Fruit fly (Drosophila melanogaster) whole organism, embryonic: ENCODE results near the gene dlg1.

Source experiments
- Atf-2 ChIP-seq: fragments of 200-800 bp; sonication (Bioruptor generic); optimal IDR thresholded peaks from 2 replicates; lab custom pipeline; 2016; ENCODE audit warnings: missing biosample characterization, missing genetic modification characterization
- Bgb ChIP-seq: fragments of 200-800 bp; sonication (Bioruptor generic); IDR thresholded peaks from 2 replicates; pipeline ENCODE4 v1.3.6; 2022; ENCODE audit warnings: missing biosample characterization, missing genetic modification characterization; ENCODE audit not compliant: partially characterized antibody
- Bteb2 ChIP-seq: fragments of 200-800 bp; sonication (Bioruptor generic); optimal IDR thresholded peaks from 2 replicates; lab custom pipeline; 2016; ENCODE audit warnings: missing biosample characterization, missing genetic modification characterization
- CG10209 ChIP-seq: fragments of 200-800 bp; sonication (Bioruptor generic); optimal IDR thresholded peaks from 3 replicates; lab custom pipeline; 2017; ENCODE audit warnings: missing biosample characterization, mild to moderate bottlenecking, missing genetic modification characterization, missing genetic modification reagents
- CG10543 ChIP-seq: fragments of 200-800 bp; sonication (Bioruptor generic); optimal IDR thresholded peaks from 3 replicates; lab custom pipeline; 2017; ENCODE audit warnings: missing biosample characterization, mild to moderate bottlenecking, missing genetic modification characterization, moderate library complexity
- CG10979 ChIP-seq: fragments of 200-800 bp; sonication (Bioruptor generic); optimal IDR thresholded peaks from 2 replicates; lab custom pipeline; 2018; ENCODE audit warnings: missing biosample characterization, mild to moderate bottlenecking, missing genetic modification characterization, moderate library complexity
- CG1233 ChIP-seq: fragments of 200-800 bp; sonication (Bioruptor generic); optimal IDR thresholded peaks from 4 replicates; lab custom pipeline; 2018; ENCODE audit warnings: missing biosample characterization, mild to moderate bottlenecking, missing genetic modification characterization
- CG15514 ChIP-seq: fragments of 200-800 bp; sonication (Bioruptor generic); optimal IDR thresholded peaks from 3 replicates; lab custom pipeline; 2017; ENCODE audit warnings: missing biosample characterization, missing genetic modification characterization, mild to moderate bottlenecking, moderate library complexity, missing genetic modification reagents
- CG15601 ChIP-seq: fragments of 200-800 bp; sonication (Bioruptor generic); optimal IDR thresholded peaks from 3 replicates; lab custom pipeline; 2019; ENCODE audit warnings: missing biosample characterization, mild to moderate bottlenecking, missing genetic modification characterization, moderate library complexity
- CG1603 ChIP-seq: fragments of 200-800 bp; sonication (Bioruptor generic); optimal IDR thresholded peaks from 2 replicates; lab custom pipeline; 2019; ENCODE audit warnings: missing biosample characterization, mild to moderate bottlenecking, missing genetic modification characterization, moderate library complexity
- CG16863 ChIP-seq: fragments of 200-800 bp; sonication (Bioruptor generic); optimal IDR thresholded peaks from 3 replicates; lab custom pipeline; 2016; ENCODE audit warnings: missing biosample characterization, missing genetic modification characterization
- CG2129 ChIP-seq: fragments of 200-800 bp; sonication (Bioruptor generic); IDR thresholded peaks from 2 replicates; pipeline ENCODE4 v1.3.6; 2022; ENCODE audit warnings: missing biosample characterization, missing genetic modification characterization; ENCODE audit not compliant: partially characterized antibody
- CG2678 ChIP-seq: fragments of 200-800 bp; sonication (Bioruptor generic); optimal IDR thresholded peaks from 3 replicates; lab custom pipeline; 2019; ENCODE audit warnings: missing biosample characterization, mild to moderate bottlenecking, missing genetic modification characterization, moderate library complexity
- CG31388 ChIP-seq: fragments of 200-800 bp; sonication (Bioruptor generic); optimal IDR thresholded peaks from 2 replicates; lab custom pipeline; 2016; ENCODE audit warnings: missing biosample characterization, missing genetic modification characterization
- CG3995 ChIP-seq: fragments of 200-800 bp; sonication (Bioruptor generic); optimal IDR thresholded peaks from 3 replicates; lab custom pipeline; 2016; ENCODE audit warnings: missing biosample characterization, missing genetic modification characterization
- CG4424 ChIP-seq: fragments of 200-800 bp; sonication (Bioruptor generic); optimal IDR thresholded peaks from 3 replicates; lab custom pipeline; 2016; ENCODE audit warnings: missing biosample characterization, missing genetic modification characterization
- CG6254 ChIP-seq: fragments of 200-800 bp; sonication (Bioruptor generic); optimal IDR thresholded peaks from 3 replicates; lab custom pipeline; 2017; ENCODE audit warnings: mild to moderate bottlenecking, missing biosample characterization, missing genetic modification reagents, missing genetic modification characterization
- CG6272 ChIP-seq: fragments of 200-800 bp; sonication (Bioruptor generic); IDR thresholded peaks from 2 replicates; pipeline ENCODE4 v1.3.6; 2022; ENCODE audit warnings: missing biosample characterization, missing genetic modification characterization
- CG7839 ChIP-seq: fragments of 200-800 bp; sonication (Bioruptor generic); optimal IDR thresholded peaks from 3 replicates; lab custom pipeline; 2018; ENCODE audit warnings: missing biosample characterization, mild to moderate bottlenecking, missing genetic modification characterization, moderate library complexity
- CG9609 ChIP-seq: fragments of 200-800 bp; sonication (Bioruptor generic); optimal IDR thresholded peaks from 3 replicates; lab custom pipeline; 2016; ENCODE audit warnings: missing biosample characterization, missing genetic modification characterization
- CG9797 ChIP-seq: fragments of 200-800 bp; sonication (Bioruptor generic); optimal IDR thresholded peaks from 3 replicates; lab custom pipeline; 2018; ENCODE audit warnings: missing biosample characterization, mild to moderate bottlenecking, missing genetic modification characterization
- CG9876 ChIP-seq: fragments of 200-800 bp; sonication (Bioruptor generic); optimal IDR thresholded peaks from 2 replicates; lab custom pipeline; 2016; ENCODE audit warnings: missing biosample characterization, missing genetic modification characterization
- CTCF ChIP-seq: fragments of 200-800 bp; sonication (Bioruptor generic); optimal IDR thresholded peaks from 2 replicates; lab custom pipeline; 2017; ENCODE audit warnings: missing biosample characterization, mild to moderate bottlenecking, missing genetic modification characterization, moderate library complexity
- Dfd ChIP-seq, 2 experiments: fragments of >200 bp; optimal IDR thresholded peaks; 2 replicates each; lab custom pipeline; 2017; ENCODE audit warnings: missing biosample characterization in 2 of 2, missing genetic modification characterization in 2 of 2
- E2f2 ChIP-seq: fragments of 200-800 bp; sonication (Bioruptor generic); IDR thresholded peaks from 2 replicates; pipeline ENCODE4 v1.3.6; 2022; ENCODE audit warnings: missing biosample characterization, missing genetic modification characterization
- HmgZ ChIP-seq: fragments of 200-800 bp; sonication (Bioruptor generic); optimal IDR thresholded peaks from 2 replicates; lab custom pipeline; 2018; ENCODE audit warnings: missing biosample characterization, mild to moderate bottlenecking, missing genetic modification characterization
- Hmr ChIP-seq: fragments of 200-800 bp; sonication (Bioruptor generic); optimal IDR thresholded peaks from 3 replicates; lab custom pipeline; 2017; ENCODE audit warnings: mild to moderate bottlenecking, missing biosample characterization, missing genetic modification reagents, missing genetic modification characterization
- Hr39 ChIP-seq: fragments of >200 bp; optimal IDR thresholded peaks from 2 replicates; lab custom pipeline; 2017
- Lpt ChIP-seq: fragments of >200 bp; optimal IDR thresholded peaks from 2 replicates; lab custom pipeline; 2018; ENCODE audit warnings: missing biosample characterization, missing genetic modification characterization
- Max ChIP-seq: fragments of 200-800 bp; sonication (Bioruptor generic); optimal IDR thresholded peaks from 2 replicates; lab custom pipeline; 2016; ENCODE audit warnings: missing biosample characterization, mild to moderate bottlenecking, missing genetic modification characterization
- ab ChIP-seq: fragments of 200-800 bp; sonication (Bioruptor generic); optimal IDR thresholded peaks from 2 replicates; lab custom pipeline; 2016; ENCODE audit warnings: missing biosample characterization, missing genetic modification characterization
- bigmax ChIP-seq: fragments of 200-800 bp; sonication (Bioruptor generic); optimal IDR thresholded peaks from 2 replicates; lab custom pipeline; 2018; ENCODE audit warnings: missing biosample characterization, mild to moderate bottlenecking, missing genetic modification characterization
- bsh ChIP-seq, 2 experiments: fragments of 200-800 bp; sonication (Bioruptor generic); optimal IDR thresholded peaks; 2 replicates each; lab custom pipeline; 2017 to 2018; ENCODE audit warnings: mild to moderate bottlenecking in 2 of 2, missing biosample characterization in 2 of 2, missing genetic modification characterization in 2 of 2, moderate library complexity in 1 of 2
- cad ChIP-seq: fragments of >200 bp; optimal IDR thresholded peaks from 2 replicates; lab custom pipeline; 2017; ENCODE audit warnings: missing biosample characterization, missing genetic modification characterization
- cas ChIP-seq: fragments of 200-800 bp; sonication (Bioruptor generic); IDR thresholded peaks from 2 replicates; pipeline ENCODE4 v1.3.6; 2022; ENCODE audit warnings: missing biosample characterization, missing genetic modification characterization
- caup ChIP-seq: fragments of 200-800 bp; sonication (Bioruptor generic); optimal IDR thresholded peaks from 3 replicates; lab custom pipeline; 2017; ENCODE audit warnings: missing biosample characterization, mild to moderate bottlenecking, missing genetic modification characterization, moderate library complexity; ENCODE audit not compliant: severe bottlenecking
- dmrt11E ChIP-seq: fragments of 200-800 bp; sonication (Bioruptor generic); optimal IDR thresholded peaks from 3 replicates; lab custom pipeline; 2018; ENCODE audit warnings: missing biosample characterization, mild to moderate bottlenecking, missing genetic modification characterization, moderate library complexity
- exex ChIP-seq: fragments of 200-800 bp; sonication (Bioruptor generic); optimal IDR thresholded peaks from 4 replicates; lab custom pipeline; 2018; ENCODE audit warnings: missing biosample characterization, mild to moderate bottlenecking, missing genetic modification characterization, moderate library complexity
- fd96Cb ChIP-seq: fragments of 200-800 bp; sonication (Bioruptor generic); optimal IDR thresholded peaks from 2 replicates; lab custom pipeline; 2018; ENCODE audit warnings: missing biosample characterization, mild to moderate bottlenecking, missing genetic modification characterization, moderate library complexity
- gsb ChIP-seq: fragments of 200-800 bp; sonication (Bioruptor generic); IDR thresholded peaks from 2 replicates; pipeline ENCODE4 v1.3.6; 2022; ENCODE audit warnings: missing biosample characterization, missing genetic modification characterization
- inv ChIP-seq: fragments of 200-800 bp; sonication (Bioruptor generic); IDR thresholded peaks from 2 replicates; pipeline ENCODE4 v1.3.6; 2022; ENCODE audit warnings: missing biosample characterization, missing genetic modification characterization; ENCODE audit not compliant: partially characterized antibody
- jumu ChIP-seq: fragments of 200-800 bp; sonication (Bioruptor generic); optimal IDR thresholded peaks from 3 replicates; lab custom pipeline; 2016; ENCODE audit warnings: missing biosample characterization, missing genetic modification characterization
- nom ChIP-seq: fragments of 200-800 bp; sonication (Bioruptor generic); optimal IDR thresholded peaks from 2 replicates; lab custom pipeline; 2017; ENCODE audit warnings: missing biosample characterization, missing genetic modification characterization, mild to moderate bottlenecking, moderate library complexity, missing genetic modification reagents
- pho ChIP-seq: fragments of 200-800 bp; sonication (Bioruptor generic); optimal IDR thresholded peaks from 2 replicates; lab custom pipeline; 2016; ENCODE audit warnings: missing biosample characterization, missing genetic modification characterization
- phol ChIP-seq: fragments of 200-800 bp; sonication (Bioruptor generic); optimal IDR thresholded peaks from 3 replicates; lab custom pipeline; 2018; ENCODE audit warnings: missing biosample characterization, mild to moderate bottlenecking, missing genetic modification characterization, moderate library complexity
- sens ChIP-seq: fragments of 200-800 bp; sonication (Bioruptor generic); peaks from one replicate; lab custom pipeline; 2016; ENCODE audit warnings: missing biosample characterization, missing genetic modification characterization
- tio ChIP-seq: fragments of 200-800 bp; sonication (Bioruptor generic); optimal IDR thresholded peaks from 2 replicates; lab custom pipeline; 2017; ENCODE audit warnings: missing biosample characterization, missing genetic modification characterization, inconsistent platforms
- toy ChIP-seq: fragments of 200-800 bp; sonication (Bioruptor generic); IDR thresholded peaks from 2 replicates; pipeline ENCODE4 v1.3.6; 2022; ENCODE audit warnings: missing biosample characterization, missing genetic modification characterization
- ttk ChIP-seq: fragments of 200-800 bp; sonication (Bioruptor generic); IDR thresholded peaks from 2 replicates; pipeline ENCODE4 v2.1.2; 2022; ENCODE audit warnings: missing biosample characterization, missing genetic modification characterization
- unpg ChIP-seq: fragments of 200-800 bp; sonication (Bioruptor generic); optimal IDR thresholded peaks from 3 replicates; lab custom pipeline; 2018; ENCODE audit warnings: missing biosample characterization, mild to moderate bottlenecking, missing genetic modification characterization, moderate library complexity

The dlg1 gene

dm6 chrX:11338047-11338747 is 31.3 kb upstream of the dlg1 start (continued):
- TF ChIP-seq Atf-2 (peak; percentile 29), exex (tag; lab: Kevin White, UChicago) (no peak), Hmr (GFP tag; lab: Kevin White, UChicago) (peak; percentile 0), CG1603 (tag; lab: Kevin White, UChicago) (no peak), CG6254 (GFP tag; lab: Kevin White, UChicago) (peak; percentile 56), Bgb (no peak), CG15601 (tag; lab: Kevin White, UChicago) (peak; percentile 68), E2f2 (GFP tag; lab: Robert Waterston, UW) (no peak; the same call in 1 of the 2 replicates), CG9797 (GFP tag; lab: Kevin White, UChicago) (no peak), ttk (GFP tag; lab: Robert Waterston, UW) (0 out of 2 replicates have a peak, but pooled peaks have one; percentile 38), Bteb2 (GFP tag; lab: Kevin White, UChicago) (peak; percentile 59), CTCF (GFP tag; lab: Kevin White, UChicago) (no peak), tio (GFP tag; lab: Kevin White, UChicago) (no peak), CG2129 (GFP tag; lab: Robert Waterston, UW) (no peak), Dfd (GFP tag; optimal IDR thresholded peaks at IDR 0.05; lab: Kevin White, UChicago) (no peak), CG9876 (GFP tag; lab: Kevin White, UChicago) (no peak), CG10209 (GFP tag; lab: Kevin White, UChicago) (peak; percentile 71), CG15514 (GFP tag; lab: Kevin White, UChicago) (no peak), Lpt (GFP tag; lab: Kevin White, UChicago) (no peak), CG1233 (GFP tag; lab: Kevin White, UChicago) (no peak), fd96Cb (tag; lab: Kevin White, UChicago) (peak; percentile 76), bigmax (GFP tag; lab: Kevin White, UChicago) (no peak), Max (GFP tag; lab: Kevin White, UChicago) (peak; percentile 66), CG9609 (GFP tag; lab: Kevin White, UChicago) (peak; percentile 75), sens (GFP tag; lab: Kevin White, UChicago) (peak; percentile 95), unpg (GFP tag; lab: Kevin White, UChicago) (no peak), phol (peak; percentile 82), CG2678 (tag; lab: Kevin White, UChicago) (no peak), cad (GFP tag; lab: Kevin White, UChicago) (no peak), dmrt11E (tag; lab: Kevin White, UChicago) (peak; percentile 70), pho (GFP tag; lab: Kevin White, UChicago) (peak; percentile 55), CG3995 (GFP tag; lab: Kevin White, UChicago) (no peak), bsh (GFP tag; optimal IDR thresholded peaks at IDR 0.05; lab: Kevin White, UChicago) (peak in 1 of 2 experiments; percentile 77), toy (no peak), jumu (peak; percentile 67), HmgZ (tag; lab: Kevin White, UChicago) (peak; percentile 45), caup (peak; percentile 20), CG10543 (GFP tag; lab: Kevin White, UChicago) (no peak), CG4424 (GFP tag; lab: Kevin White, UChicago) (peak; percentile 73), Hr39 (lab: Kevin White, UChicago) (no peak), cas (no peak), CG7839 (tag; lab: Kevin White, UChicago) (peak; percentile 84), CG16863 (GFP tag; lab: Kevin White, UChicago) (peak; percentile 60), gsb (GFP tag; lab: Robert Waterston, UW) (peak; percentile 61; the same call in 1 of the 2 replicates), inv (GFP tag; lab: Robert Waterston, UW) (no peak), ab (GFP tag; lab: Kevin White, UChicago) (no peak), CG6272 (no peak), CG10979 (tag; lab: Kevin White, UChicago) (peak; percentile 84), nom (GFP tag; lab: Kevin White, UChicago) (no peak), CG31388 (GFP tag; lab: Kevin White, UChicago) (no peak)
